Worm (Caenorhabditis elegans) whole organism, young adult: ENCODE measurements around the gene sdz-18.

Experiments
- B0261.1 ChIP-seq: sonication (generic microtip); optimal IDR thresholded peaks from 2 replicates; lab custom pipeline; 2016; ENCODE audit warnings: mild to moderate bottlenecking, missing genetic modification characterization, moderate library complexity, missing compliant biosample characterization
- F23B12.7 ChIP-seq: sonication (generic microtip); optimal IDR thresholded peaks from 2 replicates; lab custom pipeline; 2017; ENCODE audit warnings: missing genetic modification characterization, mild to moderate bottlenecking, missing compliant biosample characterization, antibody characterized with exemption, moderate library complexity; ENCODE audit not compliant: insufficient read depth
- F55B11.4 ChIP-seq: sonication (generic microtip); optimal IDR thresholded peaks from 2 replicates; lab custom pipeline; 2016; ENCODE audit warnings: missing compliant biosample characterization, missing genetic modification characterization, borderline replicate concordance; ENCODE audit not compliant: insufficient read depth
- T07F8.4 ChIP-seq: sonication (generic microtip); optimal IDR thresholded peaks from 2 replicates; lab custom pipeline; 2016; ENCODE audit warnings: mild to moderate bottlenecking, missing genetic modification characterization, moderate library complexity, missing compliant biosample characterization
- T26A5.8 ChIP-seq: sonication (generic microtip); optimal IDR thresholded peaks from 2 replicates; lab custom pipeline; 2016; ENCODE audit warnings: missing genetic modification characterization, missing compliant biosample characterization
- Y56A3A.18 ChIP-seq: fragments of 200-800 bp; sonication (Bioruptor generic); IDR thresholded peaks from 2 replicates; pipeline ENCODE4 v1.3.6; 2022; ENCODE audit warnings: missing genetic modification reagents, missing genetic modification characterization, missing compliant biosample characterization
- akir-1 ChIP-seq: fragments of 200-800 bp; sonication (Bioruptor generic); optimal IDR thresholded peaks from 2 replicates; lab custom pipeline; 2018; ENCODE audit warnings: mild to moderate bottlenecking, missing genetic modification characterization, moderate library complexity, missing compliant biosample characterization
- aptf-2 ChIP-seq: fragments of 200-800 bp; sonication (Bioruptor generic); conservative IDR thresholded peaks from 2 replicates; pipeline ENCODE4 v1.3.6; 2022; ENCODE audit warnings: missing genetic modification reagents, missing genetic modification characterization, missing compliant biosample characterization
- ceh-100 ChIP-seq: fragments of 200-800 bp; sonication (Bioruptor generic); IDR thresholded peaks from 2 replicates; pipeline ENCODE4 v1.3.6; 2022; ENCODE audit warnings: missing genetic modification reagents, missing genetic modification characterization, missing compliant biosample characterization
- ceh-27 ChIP-seq: fragments of 200-800 bp; sonication (Bioruptor generic); optimal IDR thresholded peaks from 2 replicates; lab custom pipeline; 2018; ENCODE audit warnings: mild to moderate bottlenecking, missing genetic modification characterization, moderate library complexity, missing compliant biosample characterization
- die-1 ChIP-seq: sonication (generic microtip); optimal IDR thresholded peaks from 2 replicates; lab custom pipeline; 2016; ENCODE audit warnings: missing genotype, mild to moderate bottlenecking, missing genetic modification characterization, missing compliant biosample characterization
- efl-1 ChIP-seq: fragments of 150-350 bp; optimal IDR thresholded peaks from 2 replicates; lab custom pipeline; 2014; ENCODE audit warnings: missing biosample characterization, missing genetic modification reagents, missing genetic modification characterization
- egl-18 ChIP-seq: fragments of 200-800 bp; sonication (Bioruptor generic); IDR thresholded peaks from 2 replicates; pipeline ENCODE4 v1.3.6; 2022; ENCODE audit warnings: missing genetic modification reagents, missing genetic modification characterization, missing compliant biosample characterization
- fkh-3 ChIP-seq: sonication (generic microtip); optimal IDR thresholded peaks from 2 replicates; lab custom pipeline; 2016; ENCODE audit warnings: mild to moderate bottlenecking, missing genetic modification characterization, missing compliant biosample characterization
- gei-17 ChIP-seq: fragments of 200-800 bp; sonication (Bioruptor generic); optimal IDR thresholded peaks from 2 replicates; lab custom pipeline; 2018; ENCODE audit warnings: mild to moderate bottlenecking, missing genetic modification characterization, missing compliant biosample characterization
- hlh-26 ChIP-seq: fragments of 200-800 bp; sonication (Bioruptor generic); conservative IDR thresholded peaks from 2 replicates; pipeline ENCODE4 v1.3.6; 2022; ENCODE audit warnings: missing genetic modification reagents, missing genetic modification characterization, missing compliant biosample characterization
- hmg-20 ChIP-seq: fragments of 200-800 bp; sonication (Bioruptor generic); IDR thresholded peaks from 2 replicates; pipeline ENCODE4 v1.3.6; 2022; ENCODE audit warnings: missing genetic modification reagents, missing genetic modification characterization, missing compliant biosample characterization
- let-607 ChIP-seq, 2 experiments: fragments of 200-800 bp in 1 of 2; sonication (Bioruptor generic) in 1 of 2; sonication (generic microtip) in 1 of 2; optimal IDR thresholded peaks; 2 replicates each; lab custom pipeline; 2016 to 2018; ENCODE audit warnings: mild to moderate bottlenecking in 2 of 2, missing compliant biosample characterization in 2 of 2, missing genetic modification characterization in 2 of 2, moderate library complexity in 2 of 2, missing genotype in 1 of 2
- lin-26 ChIP-seq: fragments of 200-800 bp; sonication (Bioruptor generic); IDR thresholded peaks from 2 replicates; pipeline ENCODE4 v1.3.6; 2022; ENCODE audit warnings: missing genetic modification reagents, missing genetic modification characterization, missing compliant biosample characterization
- lin-54 ChIP-seq: fragments of 200-800 bp; sonication (Bioruptor generic); optimal IDR thresholded peaks from 2 replicates; lab custom pipeline; 2018; ENCODE audit warnings: mild to moderate bottlenecking, missing genetic modification characterization, missing compliant biosample characterization
- lsy-27 ChIP-seq: sonication (generic microtip); optimal IDR thresholded peaks from 2 replicates; lab custom pipeline; 2017; ENCODE audit warnings: missing genetic modification characterization, mild to moderate bottlenecking, missing compliant biosample characterization, antibody characterized with exemption, missing genotype, borderline replicate concordance; ENCODE audit not compliant: insufficient read depth
- madf-6 ChIP-seq: fragments of 200-800 bp; sonication (Bioruptor generic); IDR thresholded peaks from 2 replicates; pipeline ENCODE4 v1.3.6; 2022; ENCODE audit warnings: missing genetic modification reagents, missing genetic modification characterization, missing compliant biosample characterization
- nfya-1 ChIP-seq: sonication (generic microtip); optimal IDR thresholded peaks from 2 replicates; lab custom pipeline; 2017; ENCODE audit warnings: antibody characterized with exemption, missing compliant biosample characterization, missing genetic modification characterization, borderline replicate concordance; ENCODE audit not compliant: insufficient read depth
- nfya-2 ChIP-seq: fragments of 200-800 bp; sonication (Bioruptor generic); IDR thresholded peaks from 2 replicates; pipeline ENCODE4 v1.3.6; 2022; ENCODE audit warnings: missing genetic modification reagents, missing genetic modification characterization, missing compliant biosample characterization
- nfyb-1 ChIP-seq: fragments of 200-800 bp; sonication (Bioruptor generic); IDR thresholded peaks from 2 replicates; pipeline ENCODE4 v1.3.6; 2022; ENCODE audit warnings: missing genetic modification reagents, missing genetic modification characterization, missing compliant biosample characterization
- nhr-120 ChIP-seq: fragments of 200-800 bp; sonication (Bioruptor generic); IDR thresholded peaks from 2 replicates; pipeline ENCODE4 v1.3.6; 2022; ENCODE audit warnings: missing genetic modification characterization, missing compliant biosample characterization
- nhr-179 ChIP-seq: sonication (generic microtip); optimal IDR thresholded peaks from 2 replicates; lab custom pipeline; 2016; ENCODE audit warnings: mild to moderate bottlenecking, missing genetic modification characterization, missing compliant biosample characterization
- rpc-1 ChIP-seq, 2 experiments: fragments of 150-350 bp in 1 of 2; sonication (generic microtip) in 1 of 2; optimal IDR thresholded peaks; 2 replicates each; lab custom pipeline; 2014 to 2018; ENCODE audit warnings: missing biosample characterization in 1 of 2, missing genetic modification characterization in 1 of 2, missing genetic modification reagents in 1 of 2, missing genotype in 1 of 2
- snpc-4 ChIP-seq, 5 experiments: fragments of 150-350 bp in 1 of 5; sonication (generic microtip) in 4 of 5; optimal IDR thresholded peaks; 2 replicates each; lab custom pipeline; 2014 to 2018; ENCODE audit warnings: missing genetic modification characterization in 5 of 5, missing biosample characterization in 3 of 5, antibody characterized with exemption in 2 of 5, mild to moderate bottlenecking in 2 of 5, missing compliant biosample characterization in 2 of 5, missing genotype in 2 of 5, moderate library complexity in 2 of 5, missing genetic modification reagents in 1 of 5
- tbp1 ChIP-seq: fragments of 200-800 bp; sonication (Bioruptor generic); optimal IDR thresholded peaks from 2 replicates; lab custom pipeline; 2018; ENCODE audit warnings: mild to moderate bottlenecking, missing genetic modification characterization, missing compliant biosample characterization
- tlf-1 ChIP-seq: fragments of 200-800 bp; sonication (Bioruptor generic); optimal IDR thresholded peaks from 2 replicates; lab custom pipeline; 2018; ENCODE audit warnings: mild to moderate bottlenecking, missing genetic modification characterization, missing compliant biosample characterization
- xnd-1 ChIP-seq: sonication (generic microtip); optimal IDR thresholded peaks from 2 replicates; lab custom pipeline; 2016; ENCODE audit warnings: missing genotype, missing genetic modification reagents, missing genetic modification characterization, missing compliant biosample characterization
- ztf-18 ChIP-seq: sonication (generic microtip); optimal IDR thresholded peaks from 2 replicates; lab custom pipeline; 2016; ENCODE audit warnings: missing genotype, mild to moderate bottlenecking, missing genetic modification characterization, missing compliant biosample characterization
- ztf-28 ChIP-seq: fragments of 200-800 bp; sonication (Bioruptor generic); IDR thresholded peaks from 2 replicates; pipeline ENCODE4 v1.3.6; 2022; ENCODE audit warnings: missing genetic modification reagents, missing genetic modification characterization, missing compliant biosample characterization
- ztf-3 ChIP-seq: fragments of 200-800 bp; sonication (Bioruptor generic); optimal IDR thresholded peaks from 2 replicates; lab custom pipeline; 2018; ENCODE audit warnings: mild to moderate bottlenecking, missing genetic modification characterization, missing compliant biosample characterization

The sdz-18 gene

DNA sequence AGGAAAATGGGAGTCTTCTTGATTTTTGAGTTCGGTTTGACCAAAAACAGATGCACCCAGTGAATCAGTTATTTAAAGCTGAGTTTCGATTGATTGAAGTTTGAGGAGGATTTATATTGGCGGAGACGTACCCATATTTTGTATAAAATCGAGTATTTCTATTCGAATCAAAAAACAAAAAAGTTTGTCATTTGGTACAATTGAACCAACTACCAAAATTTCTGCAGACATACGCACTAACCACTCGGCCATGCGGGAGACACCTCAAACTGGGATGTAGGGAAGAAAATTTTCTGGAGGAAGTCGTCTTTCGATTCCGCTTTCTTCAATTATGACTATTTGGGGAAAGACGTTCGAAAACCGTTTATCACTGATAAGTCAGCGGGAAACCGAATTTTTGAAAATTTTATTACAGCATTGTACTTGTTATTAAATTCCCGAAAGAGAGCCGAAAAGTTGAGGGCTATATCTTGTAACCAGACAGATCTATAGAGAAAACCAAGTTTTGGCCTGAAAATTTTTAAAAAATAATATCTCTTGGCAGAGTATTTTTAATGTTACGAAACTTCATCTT is 5.7 kb downstream of the sdz-18 start:
- TF ChIP-seq rpc-1 (optimal IDR thresholded peaks at IDR 0.05; lab: Kevin White, UChicago) (peak; percentile 32), rpc-1 (tag; optimal IDR thresholded peaks at IDR 0.05; lab: Kevin White, UChicago) (peak; percentile 66), lin-26 (GFP tag; lab: Robert Waterston, UW) (peak; percentile 61; the same call in 1 of the 2 replicates), B0261.1 (tag; lab: Kevin White, UChicago) (peak; percentile 59), tbp1 (peak; percentile 76)

ce11 chrII:1695861-1696260 is 10.4 kb downstream of the sdz-18 start, which contains the start of gene F58E1.13:
Gene F58E1.13, minus strand, starts transcription at chrII:1695872.
- peak; percentile 5 for TF ChIP-seq efl-1
- peak; percentile 90 for TF ChIP-seq aptf-2
- TF ChIP-seq akir-1 (GFP tag; lab: Kevin White, UChicago), result no peak

ce11 chrII:1694530-1694929 is 11.8 kb downstream of the sdz-18 start, which contains the start of gene fbxc-26:
Gene fbxc-26, minus strand, starts transcription at chrII:1694630.
- no peak for TF ChIP-seq nfya-1 (tag; lab: Kevin White, UChicago)
- TF ChIP-seq xnd-1, result no peak
- TF ChIP-seq Y56A3A.18, result no peak
- TF ChIP-seq gei-17 (GFP tag; lab: Kevin White, UChicago), result no peak
- no peak for TF ChIP-seq F55B11.4
- no peak for TF ChIP-seq fkh-3
- no peak for TF ChIP-seq die-1 (tag; lab: Kevin White, UChicago)
- TF ChIP-seq lsy-27, result no peak
- no peak for TF ChIP-seq hmg-20 (GFP tag; lab: Robert Waterston, UW)
- no peak for TF ChIP-seq hlh-26 (GFP tag; lab: Robert Waterston, UW)
- TF ChIP-seq ztf-28 (GFP tag; lab: Robert Waterston, UW), result no peak
- TF ChIP-seq lin-54 (GFP tag; lab: Kevin White, UChicago), result no peak
- TF ChIP-seq ceh-27 (GFP tag; lab: Kevin White, UChicago), result no peak
- no peak for TF ChIP-seq nfya-2
- no peak for TF ChIP-seq let-607 (tag; optimal IDR thresholded peaks at IDR 0.05; lab: Kevin White, UChicago)
- no peak for TF ChIP-seq T07F8.4 (tag; lab: Kevin White, UChicago)
- no peak for TF ChIP-seq F23B12.7 (tag; lab: Kevin White, UChicago)

ce11 chrII:1692827-1693226 is 13.5 kb downstream of the sdz-18 start, which contains the start of gene fbxc-21:
Gene fbxc-21, minus strand, starts transcription at chrII:1692927.
- no peak for TF ChIP-seq fkh-3

DNA sequence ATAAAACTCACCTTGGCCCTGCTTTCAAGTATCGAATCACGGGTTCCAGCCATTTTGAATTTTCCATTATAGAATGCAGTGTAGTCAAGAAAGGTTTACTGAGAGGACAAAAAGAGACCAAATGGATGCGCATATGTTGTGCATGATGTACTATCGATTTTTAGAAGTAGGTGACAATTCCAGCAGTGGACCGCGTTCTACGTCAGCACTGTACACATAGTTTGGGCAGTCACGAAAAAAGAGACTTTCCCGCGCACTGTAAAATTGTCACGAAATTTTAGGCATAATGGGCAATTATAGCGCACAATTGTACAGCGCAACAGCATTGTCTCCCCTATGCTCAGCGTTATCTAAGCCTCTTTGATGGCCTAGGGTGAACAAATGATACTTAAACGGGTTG is 15.3 kb downstream of the sdz-18 start, which contains the start of gene fbxc-22:
fbxc-22 (minus strand) TSS at position 101 of the 400 bp plus-strand sequence.
- TF ChIP-seq let-607 (tag; optimal IDR thresholded peaks at IDR 0.05; lab: Kevin White, UChicago) (no peak), lin-26 (GFP tag; lab: Robert Waterston, UW) (no peak), efl-1 (no peak), madf-6 (no peak), nfya-2 (no peak), nfyb-1 (GFP tag; lab: Robert Waterston, UW) (no peak), tlf-1 (GFP tag; lab: Kevin White, UChicago) (no peak), ztf-18 (tag; lab: Kevin White, UChicago) (no peak), tbp1 (no peak), nhr-179 (no peak), ztf-3 (GFP tag; lab: Kevin White, UChicago) (no peak), die-1 (tag; lab: Kevin White, UChicago) (no peak), snpc-4 (GFP tag; optimal IDR thresholded peaks at IDR 0.05; lab: Kevin White, UChicago) (no peak), snpc-4 (tag; optimal IDR thresholded peaks at IDR 0.05; lab: Kevin White, UChicago) (no peak), ceh-100 (no peak), nhr-120 (GFP tag; lab: Robert Waterston, UW) (no peak), T26A5.8 (no peak), egl-18 (GFP tag; lab: Robert Waterston, UW) (no peak)
